Fruit fly (Drosophila melanogaster) whole organism, pupa: ENCODE measurements around the gene Snoo.

Source experiments
- CG17806 ChIP-seq: fragments of 200-800 bp; sonication (Bioruptor generic); optimal IDR thresholded peaks from 2 replicates; lab custom pipeline; 2018; ENCODE audit warnings: missing biosample characterization, mild to moderate bottlenecking, missing genetic modification characterization, moderate library complexity
- CG8301 ChIP-seq: fragments of 200-800 bp; sonication (Bioruptor generic); optimal IDR thresholded peaks from 2 replicates; lab custom pipeline; 2018; ENCODE audit warnings: missing biosample characterization, mild to moderate bottlenecking, missing genetic modification characterization
- fd96Ca ChIP-seq: fragments of 200-800 bp; sonication (Bioruptor generic); IDR thresholded peaks from 3 replicates; pipeline ENCODE4 v1.3.6; 2022; ENCODE audit warnings: missing biosample characterization, missing genetic modification characterization

dm6 chr2L:7989868-7990267 lies 5.9 kb upstream of the Snoo start:
- no peak for TF ChIP-seq CG8301 (tag; lab: Kevin White, UChicago)
- no peak for TF ChIP-seq fd96Ca (GFP tag; lab: Robert Waterston, UW)
- no peak for TF ChIP-seq CG17806 (tag; lab: Kevin White, UChicago)
